Fruit fly (Drosophila melanogaster) Kc167 (cell line): ENCODE measurements around the gene CG15375.

Experiments used
- Myc ChIP-seq: fragments of >200 bp; optimal IDR thresholded peaks from 2 replicates; lab custom pipeline; 2017; ENCODE audit warnings: missing external identifiers
- Sin3A ChIP-seq: fragments of >200 bp; optimal IDR thresholded peaks from 2 replicates; lab custom pipeline; 2018; ENCODE audit warnings: missing external identifiers
- h ChIP-seq: fragments of >200 bp; optimal IDR thresholded peaks from 3 replicates; lab custom pipeline; 2018; ENCODE audit warnings: missing external identifiers
- insv ChIP-seq: fragments of >200 bp; optimal IDR thresholded peaks from 3 replicates; lab custom pipeline; 2018; ENCODE audit warnings: missing external identifiers
- psq ChIP-seq: fragments of >200 bp; optimal IDR thresholded peaks from 2 replicates; lab custom pipeline; 2017; ENCODE audit warnings: missing external identifiers
- ttk ChIP-seq: sonication (Bioruptor generic); optimal IDR thresholded peaks from 2 replicates; lab custom pipeline; 2017; ENCODE audit warnings: missing external identifiers

CG15375 gene

dm6 chrX:4116834-4117736, 16.0 kb downstream of the CG15375 start, which contains the start of the genes tyf and Tip60:
TSS of gene tyf (plus strand) at chrX:4117020.
TSS of gene Tip60 (minus strand) at chrX:4117487.
- TF ChIP-seq h (lab: Kevin White, UChicago) (no peak), ttk (no peak), psq (no peak), Myc (no peak), insv (no peak), Sin3A (lab: Kevin White, UChicago) (no peak)

dm6 chrX:4119582-4119981, 18.5 kb downstream of the CG15375 start:
- TF ChIP-seq h (lab: Kevin White, UChicago) (no peak), insv (no peak), Myc (no peak), Sin3A (lab: Kevin White, UChicago) (no peak), psq (no peak), ttk (no peak)

dm6 chrX:4131049-4131629, 30.0 kb downstream of the CG15375 start, which contains the start of gene GlcAT-I:
TSS of gene GlcAT-I (plus strand) at chrX:4131211.
- TF ChIP-seq insv, result no peak
- no peak for TF ChIP-seq Myc
- TF ChIP-seq Sin3A (lab: Kevin White, UChicago), result no peak
- TF ChIP-seq psq, result no peak
- TF ChIP-seq ttk, result no peak
- TF ChIP-seq h (lab: Kevin White, UChicago), result no peak

DNA sequence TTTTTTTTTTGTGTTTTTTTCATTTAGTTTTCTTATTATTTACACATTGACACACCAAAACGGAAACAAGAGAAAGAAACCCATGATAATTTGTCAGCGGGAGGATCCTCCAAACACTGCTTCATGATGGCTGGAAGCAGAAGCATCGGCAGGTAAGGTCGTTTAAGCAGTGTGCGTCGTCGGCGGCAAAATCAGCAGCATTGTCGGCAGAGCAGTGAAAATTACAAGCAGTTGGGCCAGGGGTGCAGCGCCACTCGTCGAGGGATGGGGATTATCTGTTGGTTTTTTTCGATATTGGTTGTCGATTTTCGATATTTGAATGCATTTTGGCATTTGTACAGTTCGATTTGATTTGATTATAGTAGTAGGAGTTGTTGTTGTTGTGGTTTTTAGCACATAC, 37.9 kb downstream of the CG15375 start:
- no peak for TF ChIP-seq h (lab: Kevin White, UChicago)
- TF ChIP-seq Sin3A (lab: Kevin White, UChicago), result no peak

DNA sequence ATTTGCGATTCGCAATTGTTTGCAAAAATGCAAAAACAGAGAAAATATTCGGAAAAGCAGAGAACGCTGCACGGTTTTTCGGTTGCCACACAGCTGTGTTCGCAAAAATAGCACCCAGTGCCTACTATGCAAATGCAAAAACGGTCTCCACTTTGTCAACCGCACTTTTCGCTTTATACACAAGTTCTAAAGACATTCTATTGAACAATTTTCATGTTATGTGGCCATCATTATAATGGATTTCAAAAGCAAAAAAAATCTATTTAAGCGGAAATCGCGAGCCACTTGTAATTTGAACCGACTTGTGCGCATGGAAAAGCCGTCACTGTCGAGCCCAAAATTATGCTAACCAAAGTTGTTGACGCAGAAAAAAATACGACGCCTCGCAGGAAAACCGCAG, 49.9 kb downstream of the CG15375 start:
- TF ChIP-seq h (lab: Kevin White, UChicago) (no peak), Sin3A (lab: Kevin White, UChicago) (no peak), insv (no peak), psq (no peak), ttk (no peak), Myc (no peak)
